Fruit fly (Drosophila melanogaster): ENCODE data around the gene lcs.

The lcs gene

dm6 chrX:21349800-21350309 lies 47.3 kb downstream of the lcs start, which contains the start of the genes peng and sol (continued):
- TF ChIP-seq inv (GFP tag; IDR thresholded peaks at IDR 0.05; ENCODE audit: partially characterized antibody) (no peak), lov (optimal IDR thresholded peaks at IDR 0.05) (no peak), lov (GFP tag; IDR thresholded peaks at IDR 0.05) (peak; percentile 49; the same call in 1 of the 3 replicates), CG2202 (tag; optimal IDR thresholded peaks at IDR 0.05) (peak; percentile 34), Xrp1 (GFP tag; IDR thresholded peaks at IDR 0.05) (peak; percentile 56), CG14667 (GFP tag; IDR thresholded peaks at IDR 0.05) (no peak), CG2116 (GFP tag; optimal IDR thresholded peaks at IDR 0.05) (peak; percentile 61), CG8924 (tag; optimal IDR thresholded peaks at IDR 0.05) (peak; percentile 46), lilli (GFP tag; optimal IDR thresholded peaks at IDR 0.05) (peak; percentile 87), row (GFP tag; IDR thresholded peaks at IDR 0.05) (peak; percentile 87), CG7987 (GFP tag; optimal IDR thresholded peaks at IDR 0.05) (peak; percentile 15), E2f2 (GFP tag; IDR thresholded peaks at IDR 0.05) (peak; percentile 46), CG12942 (GFP tag; optimal IDR thresholded peaks at IDR 0.05) (peak; percentile 78), maf-S (GFP tag; optimal IDR thresholded peaks at IDR 0.05) (peak; percentile 51), jing (GFP tag; optimal IDR thresholded peaks at IDR 0.05) (no peak), CG7928 (GFP tag; optimal IDR thresholded peaks at IDR 0.05) (peak; percentile 38), pan (optimal IDR thresholded peaks at IDR 0.05) (no peak), pan (GFP tag; optimal IDR thresholded peaks at IDR 0.05 in 1 of 2, IDR thresholded peaks at IDR 0.05 in 1 of 2) (peak in 1 of 2 experiments; percentile 61), Lhr (GFP tag; optimal IDR thresholded peaks at IDR 0.05) (peak; percentile 80), nau (GFP tag; optimal IDR thresholded peaks at IDR 0.05) (no peak), Dad (GFP tag; optimal IDR thresholded peaks at IDR 0.05) (peak; percentile 33), CG4328 (GFP tag; optimal IDR thresholded peaks at IDR 0.05) (peak; percentile 47), grn (GFP tag; optimal IDR thresholded peaks at IDR 0.05) (no peak), kah (GFP tag; optimal IDR thresholded peaks at IDR 0.05) (no peak), al (GFP tag; IDR thresholded peaks at IDR 0.05) (peak; percentile 46; the same call in 1 of the 2 replicates), CG11723 (GFP tag; optimal IDR thresholded peaks at IDR 0.05) (peak; percentile 57), CG6272 (GFP tag; IDR thresholded peaks at IDR 0.05) (no peak), Nf-YB (GFP tag; optimal IDR thresholded peaks at IDR 0.05) (peak; percentile 45), CG14965 (GFP tag; optimal IDR thresholded peaks at IDR 0.05; ENCODE audit: borderline replicate concordance) (no peak), peb (GFP tag; IDR thresholded peaks at IDR 0.05) (no peak), crc (GFP tag; optimal IDR thresholded peaks at IDR 0.05) (peak; percentile 45), phol (tag; optimal IDR thresholded peaks at IDR 0.05) (peak; percentile 77), Tbp (GFP tag; optimal IDR thresholded peaks at IDR 0.05) (no peak), dmrt99B (tag; optimal IDR thresholded peaks at IDR 0.05) (no peak), gt (GFP tag; IDR thresholded peaks at IDR 0.05) (no peak; the same call in 1 of the 2 replicates), CG18599 (GFP tag; optimal IDR thresholded peaks at IDR 0.05) (peak; percentile 71), amos (GFP tag; IDR thresholded peaks at IDR 0.05; ENCODE audit: partially characterized antibody) (peak; percentile 35; the same call in 1 of the 2 replicates), CG2120 (GFP tag; optimal IDR thresholded peaks at IDR 0.05) (peak; percentile 89), Fer2 (tag; optimal IDR thresholded peaks at IDR 0.05) (peak; percentile 49), CG2889 (GFP tag; IDR thresholded peaks at IDR 0.05) (peak; percentile 65; the same call in 1 of the 3 replicates), CG30403 (GFP tag; optimal IDR thresholded peaks at IDR 0.05) (peak; percentile 87), CG8478 (optimal IDR thresholded peaks at IDR 0.05) (no peak), CG10366 (GFP tag; IDR thresholded peaks at IDR 0.05) (peak; percentile 59), MESR4 (GFP tag; optimal IDR thresholded peaks at IDR 0.05) (no peak), hb (GFP tag; IDR thresholded peaks at IDR 0.05; ENCODE audit: partially characterized antibody) (no peak), CG13894 (tag; optimal IDR thresholded peaks at IDR 0.05) (peak; percentile 76), YL-1 (GFP tag; optimal IDR thresholded peaks at IDR 0.05) (peak; percentile 37), CG7786 (GFP tag; optimal IDR thresholded peaks at IDR 0.05) (peak; percentile 72), CG8359 (GFP tag; optimal IDR thresholded peaks at IDR 0.05; ENCODE audit: borderline replicate concordance) (peak; percentile 10), esg (GFP tag; conservative IDR thresholded peaks at IDR 0.05) (peak; percentile 53), CG18262 (tag; optimal IDR thresholded peaks at IDR 0.05) (peak; percentile 71)
